Worm (Caenorhabditis elegans): ENCODE data around the gene F13H8.2.

ce11 chrII:6292527-6292926, 22.4 kb downstream of the F13H8.2 start, which contains the start of gene nyn-3:
- TF ChIP-seq ama-1 (optimal IDR thresholded peaks at IDR 0.05) (no peak), elt-3 (tag; optimal IDR thresholded peaks at IDR 0.05) (no peak)
